Worm (Caenorhabditis elegans) whole organism, L1 larva: Measurements from ENCODE around the gene lat-1.

Experiments
- C34B4.2 ChIP-seq: sonication (generic microtip); optimal IDR thresholded peaks from 2 replicates; lab custom pipeline; 2017; ENCODE audit warnings: mild to moderate bottlenecking, missing genetic modification characterization, missing compliant biosample characterization
- lin-35 ChIP-seq, 2 experiments: fragments of 150-350 bp; optimal IDR thresholded peaks; 2 replicates each; lab custom pipeline; 2014; ENCODE audit warnings: missing biosample characterization in 2 of 2, missing genetic modification characterization in 2 of 2, missing genetic modification reagents in 2 of 2
- nhr-11 ChIP-seq: fragments of 150-350 bp; optimal IDR thresholded peaks from 2 replicates; lab custom pipeline; 2014; ENCODE audit warnings: missing biosample characterization, missing genetic modification characterization
- nhr-12 ChIP-seq: sonication (generic microtip); optimal IDR thresholded peaks from 2 replicates; lab custom pipeline; 2017; ENCODE audit warnings: missing biosample characterization, missing genetic modification characterization
- nhr-71 ChIP-seq: sonication (generic microtip); optimal IDR thresholded peaks from 2 replicates; lab custom pipeline; 2016; ENCODE audit warnings: mild to moderate bottlenecking, missing genetic modification characterization, moderate library complexity, missing compliant biosample characterization
- snpc-4 ChIP-seq: fragments of 150-350 bp; optimal IDR thresholded peaks from 2 replicates; lab custom pipeline; 2014; ENCODE audit warnings: missing biosample characterization, missing genetic modification characterization
- ztf-11 ChIP-seq, 2 experiments: sonication (generic microtip); optimal IDR thresholded peaks; 2 replicates each; lab custom pipeline; 2016 to 2017; ENCODE audit warnings: missing genetic modification characterization in 2 of 2, missing biosample characterization in 1 of 2, missing compliant biosample characterization in 1 of 2

- TF ChIP-seq nhr-12 (tag; lab: Kevin White, UChicago) (no peak), C34B4.2 (tag; lab: Kevin White, UChicago) (no peak), ztf-11 (tag; optimal IDR thresholded peaks at IDR 0.05; lab: Kevin White, UChicago) (no peak), nhr-71 (tag; lab: Kevin White, UChicago) (no peak), lin-35 (GFP tag; optimal IDR thresholded peaks at IDR 0.05; lab: Kevin White, UChicago) (no peak), snpc-4 (tag; lab: Kevin White, UChicago) (no peak), nhr-11 (no peak)
These were observed 35.8 kb downstream of the lat-1 start for ce11 chrII:8932392-8932791.
